Worm (Caenorhabditis elegans): Measurements from ENCODE around the gene F58H1.6.

ce11 chrV:11905977-11906376 is 36.4 kb upstream of the F58H1.6 start:
- TF ChIP-seq snpc-4 (tag; optimal IDR thresholded peaks at IDR 0.05), result no peak
- no peak for TF ChIP-seq nhr-12 (tag; optimal IDR thresholded peaks at IDR 0.05)
- TF ChIP-seq sptf-1 (tag; optimal IDR thresholded peaks at IDR 0.05), result no peak
- no peak for TF ChIP-seq nhr-76 (tag; optimal IDR thresholded peaks at IDR 0.05)
- no peak for TF ChIP-seq pha-4 (tag; optimal IDR thresholded peaks at IDR 0.05)
- TF ChIP-seq hlh-1 (tag; optimal IDR thresholded peaks at IDR 0.05), result no peak
